Worm (Caenorhabditis elegans) whole organism, late embryonic: ENCODE measurements around the gene Y105C5A.24.

Experiments used
- C38D4.7 ChIP-seq: fragments of 200-800 bp; sonication (Bioruptor generic); optimal IDR thresholded peaks from 2 replicates; lab custom pipeline; 2018; ENCODE audit warnings: mild to moderate bottlenecking, missing genetic modification characterization, moderate library complexity, missing compliant biosample characterization
- T23F11.4 ChIP-seq: fragments of 200-800 bp; sonication (Bioruptor generic); optimal IDR thresholded peaks from 2 replicates; lab custom pipeline; 2018; ENCODE audit warnings: mild to moderate bottlenecking, missing genetic modification characterization, missing compliant biosample characterization
- Y22D7AL.16 ChIP-seq: sonication (generic microtip); optimal IDR thresholded peaks from 2 replicates; lab custom pipeline; 2016; ENCODE audit warnings: missing genetic modification characterization, missing compliant biosample characterization
- ama-1 ChIP-seq: fragments of 150-350 bp; optimal IDR thresholded peaks from 2 replicates; lab custom pipeline; 2014
- ceh-18 ChIP-seq: sonication (generic microtip); optimal IDR thresholded peaks from 2 replicates; lab custom pipeline; 2016; ENCODE audit warnings: missing genetic modification characterization, missing compliant biosample characterization
- ceh-19 ChIP-seq: fragments of 200-800 bp; sonication (Bioruptor generic); optimal IDR thresholded peaks from 2 replicates; lab custom pipeline; 2018; ENCODE audit warnings: mild to moderate bottlenecking, missing genetic modification characterization, missing compliant biosample characterization
- ceh-2 ChIP-seq: sonication (generic microtip); optimal IDR thresholded peaks from 2 replicates; lab custom pipeline; 2016; ENCODE audit warnings: missing genotype, missing genetic modification characterization, missing compliant biosample characterization
- ceh-22 ChIP-seq: sonication (generic microtip); optimal IDR thresholded peaks from 2 replicates; lab custom pipeline; 2017; ENCODE audit warnings: missing biosample characterization, missing genetic modification characterization
- ceh-30 ChIP-seq: fragments of 150-350 bp; optimal IDR thresholded peaks from 2 replicates; lab custom pipeline; 2014; ENCODE audit warnings: missing biosample characterization, missing genetic modification characterization
- ceh-45 ChIP-seq: fragments of 200-800 bp; sonication (Bioruptor generic); IDR thresholded peaks from 2 replicates; pipeline ENCODE4 v1.3.6; 2022; ENCODE audit warnings: missing genetic modification reagents, missing genetic modification characterization, missing compliant biosample characterization
- ceh-48 ChIP-seq: sonication (generic microtip); optimal IDR thresholded peaks from 2 replicates; lab custom pipeline; 2016; ENCODE audit warnings: missing genetic modification characterization, inconsistent platforms, missing compliant biosample characterization
- ceh-6 ChIP-seq: fragments of 200-800 bp; sonication (Bioruptor generic); optimal IDR thresholded peaks from 2 replicates; lab custom pipeline; 2018; ENCODE audit warnings: mild to moderate bottlenecking, missing genetic modification characterization, missing compliant biosample characterization
- ceh-9 ChIP-seq: sonication (generic microtip); optimal IDR thresholded peaks from 2 replicates; lab custom pipeline; 2016; ENCODE audit warnings: mild to moderate bottlenecking, missing genetic modification characterization, inconsistent platforms, missing compliant biosample characterization
- dve-1 ChIP-seq: sonication (generic microtip); optimal IDR thresholded peaks from 2 replicates; lab custom pipeline; 2017; ENCODE audit warnings: antibody characterized with exemption, mild to moderate bottlenecking, missing genetic modification characterization, missing compliant biosample characterization
- elt-2 ChIP-seq: sonication (generic microtip); optimal IDR thresholded peaks from 2 replicates; lab custom pipeline; 2016; ENCODE audit warnings: missing genetic modification reagents, missing genetic modification characterization, missing compliant biosample characterization
- elt-4 ChIP-seq: sonication (generic microtip); optimal IDR thresholded peaks from 2 replicates; lab custom pipeline; 2016; ENCODE audit warnings: missing genetic modification characterization, missing compliant biosample characterization
- fkh-10 ChIP-seq: fragments of 150-350 bp; optimal IDR thresholded peaks from 2 replicates; lab custom pipeline; 2014; ENCODE audit warnings: missing biosample characterization, missing genetic modification reagents, missing genetic modification characterization
- gmeb-2 ChIP-seq: sonication (generic microtip); optimal IDR thresholded peaks from 2 replicates; lab custom pipeline; 2016; ENCODE audit warnings: missing genetic modification characterization, inconsistent platforms, missing compliant biosample characterization
- hlh-13 ChIP-seq: fragments of 200-800 bp; sonication (Bioruptor generic); optimal IDR thresholded peaks from 2 replicates; lab custom pipeline; 2018; ENCODE audit warnings: mild to moderate bottlenecking, missing genetic modification characterization, missing compliant biosample characterization
- hlh-15 ChIP-seq: sonication (generic microtip); optimal IDR thresholded peaks from 2 replicates; lab custom pipeline; 2016; ENCODE audit warnings: missing genetic modification characterization, missing compliant biosample characterization
- lin-11 ChIP-seq: fragments of 200-800 bp; sonication (Bioruptor generic); optimal IDR thresholded peaks from 2 replicates; lab custom pipeline; 2018; ENCODE audit warnings: mild to moderate bottlenecking, missing genetic modification characterization, missing compliant biosample characterization
- mec-3 ChIP-seq: sonication (generic microtip); optimal IDR thresholded peaks from 2 replicates; lab custom pipeline; 2016; ENCODE audit warnings: borderline replicate concordance, missing genetic modification characterization, missing compliant biosample characterization
- nfya-1 ChIP-seq: sonication (generic microtip); optimal IDR thresholded peaks from 2 replicates; lab custom pipeline; 2017; ENCODE audit warnings: missing genetic modification characterization, mild to moderate bottlenecking, missing compliant biosample characterization, antibody characterized with exemption, moderate library complexity
- npax-4 ChIP-seq: sonication (generic microtip); optimal IDR thresholded peaks from 2 replicates; lab custom pipeline; 2016; ENCODE audit warnings: missing genetic modification characterization, missing compliant biosample characterization
- pat-9 ChIP-seq: fragments of 200-800 bp; sonication (Bioruptor generic); optimal IDR thresholded peaks from 2 replicates; lab custom pipeline; 2018; ENCODE audit warnings: mild to moderate bottlenecking, missing genetic modification characterization, moderate library complexity, missing compliant biosample characterization
- pax-1 ChIP-seq: fragments of 150-350 bp; optimal IDR thresholded peaks from 2 replicates; lab custom pipeline; 2014; ENCODE audit warnings: missing biosample characterization, missing genetic modification characterization
- pqm-1 ChIP-seq: sonication (generic microtip); optimal IDR thresholded peaks from 2 replicates; lab custom pipeline; 2016; ENCODE audit warnings: missing genetic modification characterization, missing compliant biosample characterization
- pros-1 ChIP-seq: fragments of 150-350 bp; optimal IDR thresholded peaks from 2 replicates; lab custom pipeline; 2014; ENCODE audit warnings: missing biosample characterization, missing genetic modification reagents, missing genetic modification characterization
- ref-2 ChIP-seq: sonication (generic microtip); optimal IDR thresholded peaks from 2 replicates; lab custom pipeline; 2016; ENCODE audit warnings: missing genetic modification characterization, missing compliant biosample characterization
- rnt-1 ChIP-seq: sonication (generic microtip); optimal IDR thresholded peaks from 2 replicates; lab custom pipeline; 2016; ENCODE audit warnings: missing genetic modification characterization, missing compliant biosample characterization
- sox-2 ChIP-seq: fragments of 200-800 bp; sonication (Bioruptor generic); IDR thresholded peaks from 2 replicates; pipeline ENCODE4 v1.3.6; 2022; ENCODE audit warnings: missing genetic modification reagents, missing genetic modification characterization, missing compliant biosample characterization
- sox-4 ChIP-seq: sonication (generic microtip); optimal IDR thresholded peaks from 2 replicates; lab custom pipeline; 2017; ENCODE audit warnings: mild to moderate bottlenecking, missing genetic modification characterization, inconsistent platforms, missing compliant biosample characterization
- tbx-7 ChIP-seq: sonication (generic microtip); optimal IDR thresholded peaks from 2 replicates; lab custom pipeline; 2016; ENCODE audit warnings: missing genotype, missing genetic modification characterization, missing compliant biosample characterization
- unc-55 ChIP-seq: sonication (generic microtip); optimal IDR thresholded peaks from 2 replicates; lab custom pipeline; 2017; ENCODE audit warnings: missing biosample characterization, missing genetic modification reagents, missing genetic modification characterization

Gene Y105C5A.24

DNA sequence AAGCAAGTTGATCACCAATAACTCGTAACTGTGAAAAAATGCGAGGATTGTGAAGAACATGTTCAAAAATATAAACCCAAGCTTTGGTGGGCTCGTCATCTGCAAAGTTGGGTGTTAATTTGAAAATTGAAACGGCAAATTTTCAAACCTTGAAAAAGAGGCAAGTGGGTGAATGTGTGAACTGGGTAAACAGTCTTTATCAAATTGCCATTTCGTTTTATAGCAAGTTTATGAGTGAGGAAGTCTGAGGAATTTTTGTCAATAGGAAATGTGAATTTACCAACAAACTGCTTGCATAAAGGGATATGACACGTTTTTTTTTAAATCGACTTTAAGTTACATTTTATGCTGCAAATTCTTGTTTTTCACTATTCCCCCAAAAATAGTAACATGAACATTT is 3.1 kb upstream of the Y105C5A.24 start, which contains the start of gene Y105C5A.1270:
TSS of gene Y105C5A.1270 (minus strand) at position 101 of the 400 bp plus-strand sequence.
- TF ChIP-seq hlh-13 (GFP tag; lab: Kevin White, UChicago) = no peak
- TF ChIP-seq Y22D7AL.16 (tag; lab: Kevin White, UChicago) = no peak
- TF ChIP-seq nfya-1 = no peak
- no peak for TF ChIP-seq ceh-18 (tag; lab: Kevin White, UChicago)
- no peak for TF ChIP-seq lin-11 (tag; lab: Kevin White, UChicago)
- no peak for TF ChIP-seq ceh-45 (GFP tag; lab: Robert Waterston, UW)
- no peak for TF ChIP-seq gmeb-2 (tag; lab: Kevin White, UChicago)
- TF ChIP-seq ceh-6 (GFP tag; lab: Kevin White, UChicago) = no peak
- TF ChIP-seq fkh-10 (GFP tag; lab: Kevin White, UChicago) = no peak
- TF ChIP-seq pat-9 (tag; lab: Kevin White, UChicago) = no peak

DNA sequence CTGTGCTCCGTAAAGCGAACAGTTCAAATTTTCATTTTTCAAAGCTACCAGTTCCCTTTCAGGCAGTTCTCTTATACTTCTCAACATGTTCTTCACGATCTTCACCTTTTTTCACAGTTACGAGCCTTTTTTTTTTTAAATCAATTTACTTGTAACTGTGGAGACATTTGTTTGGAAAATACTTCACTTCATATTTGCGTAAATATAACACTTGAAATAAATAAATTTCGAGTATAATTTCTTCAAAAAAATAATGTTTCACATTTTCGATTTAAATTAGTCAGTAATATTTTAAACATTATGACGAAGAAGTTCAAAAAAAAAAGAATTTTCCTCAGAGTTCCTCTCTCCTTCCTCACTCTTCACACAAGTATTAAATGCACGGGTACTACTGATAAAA is 2.6 kb upstream of the Y105C5A.24 start, which contains the start of gene Y105C5A.1269:
TSS of gene Y105C5A.1269 (plus strand) at position 301 of the 400 bp plus-strand sequence.
- no peak for TF ChIP-seq dve-1 (tag; lab: Kevin White, UChicago)
- no peak for TF ChIP-seq pat-9 (tag; lab: Kevin White, UChicago)
- TF ChIP-seq rnt-1 = no peak
- no peak for TF ChIP-seq sox-4 (tag; lab: Kevin White, UChicago)
- no peak for TF ChIP-seq pqm-1 (tag; lab: Kevin White, UChicago)
- TF ChIP-seq hlh-13 (GFP tag; lab: Kevin White, UChicago) = no peak
- TF ChIP-seq hlh-15 (tag; lab: Kevin White, UChicago) = no peak
- no peak for TF ChIP-seq T23F11.4 (GFP tag; lab: Kevin White, UChicago)
- no peak for TF ChIP-seq ceh-22 (tag; lab: Kevin White, UChicago)
- TF ChIP-seq ceh-19 (GFP tag; lab: Kevin White, UChicago) = no peak
- TF ChIP-seq ceh-2 (tag; lab: Kevin White, UChicago) = no peak
- TF ChIP-seq tbx-7 (tag; lab: Kevin White, UChicago) = no peak
- no peak for TF ChIP-seq ceh-9
- no peak for TF ChIP-seq sox-2
- no peak for TF ChIP-seq nfya-1
- TF ChIP-seq elt-4 (tag; lab: Kevin White, UChicago) = no peak
- no peak for TF ChIP-seq pros-1 (tag; lab: Kevin White, UChicago)

ce11 chrIV:15850647-15851046 is 972 bp downstream of the Y105C5A.24 start:
- TF ChIP-seq ref-2 (no peak), dve-1 (tag; lab: Kevin White, UChicago) (no peak), nfya-1 (peak; percentile 61)

- no peak for TF ChIP-seq pax-1 (tag; lab: Kevin White, UChicago)
- TF ChIP-seq elt-2 = no peak
- TF ChIP-seq unc-55 = no peak
- no peak for TF ChIP-seq ama-1 (lab: Kevin White, UChicago)
- TF ChIP-seq nfya-1 = no peak
- no peak for TF ChIP-seq mec-3
- no peak for TF ChIP-seq npax-4 (tag; lab: Kevin White, UChicago)
- no peak for TF ChIP-seq ceh-48 (tag; lab: Kevin White, UChicago)
Measured at ce11 chrIV:15852875-15853793, 3.5 kb downstream of the Y105C5A.24 start.

ce11 chrIV:15853820-15854426 is 4.2 kb downstream of the Y105C5A.24 start:
- TF ChIP-seq sox-4 (tag; lab: Kevin White, UChicago) = no peak
- no peak for TF ChIP-seq nfya-1
- no peak for TF ChIP-seq C38D4.7
- no peak for TF ChIP-seq ceh-9
- no peak for TF ChIP-seq tbx-7 (tag; lab: Kevin White, UChicago)
- no peak for TF ChIP-seq hlh-13 (GFP tag; lab: Kevin White, UChicago)
- no peak for TF ChIP-seq ceh-18 (tag; lab: Kevin White, UChicago)
- TF ChIP-seq ceh-30 (tag; lab: Kevin White, UChicago) = no peak
- no peak for TF ChIP-seq dve-1 (tag; lab: Kevin White, UChicago)
- TF ChIP-seq hlh-15 (tag; lab: Kevin White, UChicago) = no peak
